Worm (Caenorhabditis elegans) whole organism, L4 larva: ENCODE results near the gene nucl-1.

Source experiments
- F37D6.2 ChIP-seq: sonication (generic microtip); optimal IDR thresholded peaks from 2 replicates; lab custom pipeline; 2016; ENCODE audit warnings: mild to moderate bottlenecking, missing genetic modification characterization, missing compliant biosample characterization
- ama-1 ChIP-seq: fragments of 150-350 bp; optimal IDR thresholded peaks from 2 replicates; lab custom pipeline; 2014; ENCODE audit warnings: inconsistent platforms, mixed read lengths
- dpl-1 ChIP-seq: fragments of 150-350 bp; optimal IDR thresholded peaks from 2 replicates; lab custom pipeline; 2014; ENCODE audit warnings: missing biosample characterization, missing genetic modification reagents, missing genetic modification characterization
- dve-1 ChIP-seq: sonication (generic microtip); optimal IDR thresholded peaks from 2 replicates; lab custom pipeline; 2017; ENCODE audit warnings: antibody characterized with exemption, mild to moderate bottlenecking, missing genetic modification characterization, missing compliant biosample characterization; ENCODE audit not compliant: insufficient read depth
- hlh-30 ChIP-seq: sonication (generic microtip); optimal IDR thresholded peaks from 2 replicates; lab custom pipeline; 2017; ENCODE audit warnings: antibody characterized with exemption, mild to moderate bottlenecking, missing genetic modification characterization, missing compliant biosample characterization; ENCODE audit not compliant: insufficient read depth
- lin-1 ChIP-seq: fragments of 200-800 bp; sonication (Bioruptor generic); IDR thresholded peaks from 2 replicates; pipeline ENCODE4 v1.3.6; 2022; ENCODE audit warnings: missing genetic modification reagents, missing genetic modification characterization, missing compliant biosample characterization
- lin-39 ChIP-seq: fragments of 150-350 bp; optimal IDR thresholded peaks from 2 replicates; lab custom pipeline; 2014; ENCODE audit warnings: missing biosample characterization, missing genetic modification reagents, missing genetic modification characterization
- nhr-11 ChIP-seq: fragments of 150-350 bp; optimal IDR thresholded peaks from 2 replicates; lab custom pipeline; 2014; ENCODE audit warnings: missing biosample characterization, missing genetic modification characterization
- pqm-1 ChIP-seq: sonication (generic microtip); optimal IDR thresholded peaks from 2 replicates; lab custom pipeline; 2017; ENCODE audit warnings: missing biosample characterization, missing genetic modification characterization
- skn-1 ChIP-seq: fragments of 150-350 bp; optimal IDR thresholded peaks from 2 replicates; lab custom pipeline; 2014; ENCODE audit warnings: missing biosample characterization, missing genetic modification characterization
- unc-62 ChIP-seq, 3 experiments: fragments of 150-350 bp in 1 of 3; sonication (generic microtip); optimal IDR thresholded peaks in 2 of 3; peaks in 1 of 3; 1 replicate in 1 of 3; 2 replicates in 2 of 3; lab custom pipeline; 2014 to 2017; ENCODE audit warnings: missing biosample characterization in 3 of 3, missing genetic modification characterization in 3 of 3, missing genetic modification reagents in 3 of 3, missing genotype in 1 of 3

ce11 chrIV:8251346-8251745 lies 38.0 kb downstream of the nucl-1 start:
- TF ChIP-seq dve-1 (tag; lab: Kevin White, UChicago) (peak; percentile 69), hlh-30 (tag; lab: Kevin White, UChicago) (no peak), dpl-1 (GFP tag; lab: Kevin White, UChicago) (no peak), lin-1 (GFP tag; lab: Robert Waterston, UW) (no peak), skn-1 (tag; lab: Kevin White, UChicago) (no peak), nhr-11 (tag; lab: Kevin White, UChicago) (no peak), F37D6.2 (tag; lab: Kevin White, UChicago) (no peak), ama-1 (lab: Kevin White, UChicago) (no peak), unc-62 (GFP tag; optimal IDR thresholded peaks at IDR 0.05 in 1 of 2; lab: Kevin White, UChicago) (no peak), unc-62 (tag; optimal IDR thresholded peaks at IDR 0.05; lab: Kevin White, UChicago) (no peak), pqm-1 (tag; lab: Kevin White, UChicago) (peak; percentile 29), lin-39 (tag; lab: Kevin White, UChicago) (no peak)
